Fruit fly (Drosophila melanogaster): ENCODE measurements around the gene ush.
A peak's percentile ranks its signal among the peaks of the same experiment; 100 is the strongest.

Gene ush

dm6 chr2L:485825-486240, 9.8 kb downstream of the ush start (continued):
- TF ChIP-seq CG3407 (GFP tag; optimal IDR thresholded peaks at IDR 0.05): peak; percentile 98
- TF ChIP-seq CG9817 (tag; optimal IDR thresholded peaks at IDR 0.05): peak; percentile 52
- TF ChIP-seq CG10274 (GFP tag; optimal IDR thresholded peaks at IDR 0.05): peak; percentile 77
- peak; percentile 53 for TF ChIP-seq CG3847 (GFP tag; IDR thresholded peaks at IDR 0.05)
- TF ChIP-seq CG10462 (GFP tag; optimal IDR thresholded peaks at IDR 0.05): peak; percentile 84
- no peak for TF ChIP-seq fru (optimal IDR thresholded peaks at IDR 0.05)
- peak; percentile 90 for TF ChIP-seq pb (GFP tag; optimal IDR thresholded peaks at IDR 0.05)
- no peak for TF ChIP-seq bbx (GFP tag; IDR thresholded peaks at IDR 0.05; ENCODE audit: partially characterized antibody)
- no peak for TF ChIP-seq hb (GFP tag; IDR thresholded peaks at IDR 0.05; ENCODE audit: partially characterized antibody)
- peak; percentile 59 for TF ChIP-seq CG18011 (GFP tag; optimal IDR thresholded peaks at IDR 0.05)
- TF ChIP-seq CG9876 (GFP tag; optimal IDR thresholded peaks at IDR 0.05): peak; percentile 90
- TF ChIP-seq Eip74EF (GFP tag; optimal IDR thresholded peaks at IDR 0.05): peak in 1 of 2 experiments; percentile 63
- TF ChIP-seq Optix (GFP tag; IDR thresholded peaks at IDR 0.05): peak; percentile 73; the same call in 2 of the 3 replicates
- peak; percentile 51 for TF ChIP-seq zf30C (GFP tag; optimal IDR thresholded peaks at IDR 0.05)
- no peak for TF ChIP-seq CG13894 (tag; optimal IDR thresholded peaks at IDR 0.05)
- no peak for TF ChIP-seq Elba2 (GFP tag; optimal IDR thresholded peaks at IDR 0.05)
- TF ChIP-seq CG32772 (GFP tag; IDR thresholded peaks at IDR 0.05): peak; percentile 56
- peak; percentile 86 for TF ChIP-seq CG12104 (GFP tag; optimal IDR thresholded peaks at IDR 0.05)
- TF ChIP-seq CG17912 (GFP tag; optimal IDR thresholded peaks at IDR 0.05): peak; percentile 98
- peak; percentile 70 for TF ChIP-seq D19A (tag; optimal IDR thresholded peaks at IDR 0.05)
- TF ChIP-seq tup (GFP tag; optimal IDR thresholded peaks at IDR 0.05): peak; percentile 93
- peak; percentile 86 for TF ChIP-seq CG2678 (tag; optimal IDR thresholded peaks at IDR 0.05)
- peak; percentile 57 to 86 for TF ChIP-seq bsh (GFP tag; optimal IDR thresholded peaks at IDR 0.05)
- TF ChIP-seq amos (GFP tag; IDR thresholded peaks at IDR 0.05; ENCODE audit: partially characterized antibody): no peak
- TF ChIP-seq luna (GFP tag; optimal IDR thresholded peaks at IDR 0.05): peak; percentile 42
- no peak for TF ChIP-seq zen2 (GFP tag; IDR thresholded peaks at IDR 0.05; ENCODE audit: partially characterized antibody)
- peak; percentile 97 for TF ChIP-seq CG2875 (GFP tag; optimal IDR thresholded peaks at IDR 0.05)
- TF ChIP-seq ftz-f1 (GFP tag; optimal IDR thresholded peaks at IDR 0.05): peak; percentile 82
- TF ChIP-seq esg (GFP tag; conservative IDR thresholded peaks at IDR 0.05): no peak
- peak; percentile 93 for TF ChIP-seq HHEX (GFP tag; optimal IDR thresholded peaks at IDR 0.05)
- peak; percentile 90 for TF ChIP-seq oc (tag; optimal IDR thresholded peaks at IDR 0.05)
- TF ChIP-seq Lhr (GFP tag; optimal IDR thresholded peaks at IDR 0.05): peak; percentile 86
- peak; percentile 76 for TF ChIP-seq Nf-YB (GFP tag; optimal IDR thresholded peaks at IDR 0.05)
- TF ChIP-seq unpg (GFP tag; optimal IDR thresholded peaks at IDR 0.05): peak; percentile 78
- peak; percentile 98 for TF ChIP-seq HLHmδ (GFP tag; optimal IDR thresholded peaks at IDR 0.05)
- peak; percentile 82 for TF ChIP-seq cato (GFP tag; optimal IDR thresholded peaks at IDR 0.05; ENCODE audit: borderline replicate concordance)
- no peak for TF ChIP-seq sc (optimal IDR thresholded peaks at IDR 0.05)
- TF ChIP-seq sc (GFP tag; optimal IDR thresholded peaks at IDR 0.05): peak; percentile 94
- TF ChIP-seq CG10979 (tag; optimal IDR thresholded peaks at IDR 0.05): peak; percentile 52
- peak; percentile 72; the same call in 1 of the 3 replicates for TF ChIP-seq ken (GFP tag; IDR thresholded peaks at IDR 0.05)
- peak; percentile 86 for TF ChIP-seq en (GFP tag; optimal IDR thresholded peaks at IDR 0.05)
- no peak for TF ChIP-seq Bgb (GFP tag; IDR thresholded peaks at IDR 0.05; ENCODE audit: partially characterized antibody)
- no peak for TF ChIP-seq inv (GFP tag; IDR thresholded peaks at IDR 0.05; ENCODE audit: partially characterized antibody)
- peak; percentile 79 for TF ChIP-seq CG6689 (GFP tag; IDR thresholded peaks at IDR 0.05)
- TF ChIP-seq peb (GFP tag; IDR thresholded peaks at IDR 0.05): peak; percentile 69; the same call in 1 of the 2 replicates
- TF ChIP-seq her (GFP tag; optimal IDR thresholded peaks at IDR 0.05): peak; percentile 90
- TF ChIP-seq CG7963 (GFP tag; IDR thresholded peaks at IDR 0.05; ENCODE audit: partially characterized antibody): no peak
- TF ChIP-seq h (optimal IDR thresholded peaks at IDR 0.05): no peak
- TF ChIP-seq CG8089 (GFP tag; optimal IDR thresholded peaks at IDR 0.05): peak; percentile 93
- peak; percentile 49 for TF ChIP-seq HLH54F (GFP tag; optimal IDR thresholded peaks at IDR 0.05)

Measured in whole organism, embryonic.